Worm (Caenorhabditis elegans): ENCODE results near the gene mesp-1.

The mesp-1 gene

DNA sequence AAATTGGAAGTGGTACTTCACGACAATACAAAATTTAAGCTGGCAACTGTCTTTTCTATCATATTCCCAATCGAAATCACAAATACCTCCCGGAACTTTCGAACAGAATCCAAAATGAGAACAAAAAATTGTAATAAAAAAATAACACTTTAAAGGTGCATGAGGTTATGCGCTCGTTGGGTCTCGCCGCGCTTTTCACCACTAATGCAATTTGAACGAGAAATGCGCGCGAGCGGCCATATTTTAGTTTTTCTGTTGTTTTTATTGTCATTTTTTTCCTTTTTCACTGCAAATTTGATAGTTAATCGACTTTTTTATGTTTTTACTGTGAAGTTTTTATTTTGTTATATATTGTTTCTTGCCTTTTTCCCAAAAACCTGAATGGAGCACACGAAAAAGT is 11.9 kb downstream of the mesp-1 start, which contains the start of gene mes-6 (continued):
- TF ChIP-seq tbx-2 (tag; optimal IDR thresholded peaks at IDR 0.05) (peak; percentile 27), hpl-2 (GFP tag; optimal IDR thresholded peaks at IDR 0.05) (no peak), nhr-12 (tag; optimal IDR thresholded peaks at IDR 0.05) (no peak), mep-1 (tag; optimal IDR thresholded peaks at IDR 0.05) (peak; percentile 51), ceh-63 (GFP tag; optimal IDR thresholded peaks at IDR 0.05) (no peak), vab-15 (tag; optimal IDR thresholded peaks at IDR 0.05) (peak; percentile 19), nhr-20 (tag; optimal IDR thresholded peaks at IDR 0.05) (peak; percentile 29), sptf-1 (tag; optimal IDR thresholded peaks at IDR 0.05) (no peak), lsy-2 (tag; optimal IDR thresholded peaks at IDR 0.05) (peak; percentile 68 to 77), fkh-4 (tag; optimal IDR thresholded peaks at IDR 0.05; ENCODE audit: borderline replicate concordance) (no peak), nhr-71 (tag; optimal IDR thresholded peaks at IDR 0.05) (peak; percentile 42), ceh-8 (GFP tag; optimal IDR thresholded peaks at IDR 0.05) (no peak), fkh-10 (GFP tag; optimal IDR thresholded peaks at IDR 0.05) (peak; percentile 19), lin-14 (GFP tag; optimal IDR thresholded peaks at IDR 0.05) (peak; percentile 42)

DNA sequence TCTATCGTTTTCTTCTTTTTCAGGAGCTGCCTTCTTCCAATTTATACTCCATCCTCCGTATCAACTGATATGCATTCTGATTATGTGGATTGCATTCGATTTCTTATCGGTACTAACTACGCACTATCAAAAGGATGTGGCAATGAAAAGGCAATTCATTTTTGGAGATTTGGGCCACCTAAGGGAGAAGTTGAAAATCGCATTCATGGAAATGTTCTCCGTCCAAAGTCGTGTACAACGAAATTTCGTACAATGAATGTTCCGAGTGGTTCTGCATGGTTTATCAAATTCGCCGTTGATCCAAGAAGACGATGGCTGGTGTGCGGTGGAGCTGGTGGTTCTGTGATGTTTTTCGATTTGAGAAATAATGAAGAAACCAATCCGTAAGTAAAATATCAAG is 13.6 kb downstream of the mesp-1 start, which contains the start of gene C09G4.4:
Gene C09G4.4 (plus strand): TSS at position 301 of the 400 bp plus-strand sequence.
- TF ChIP-seq nhr-85 (tag) (no peak), ceh-82 (tag; optimal IDR thresholded peaks at IDR 0.05) (no peak), isw-1 (GFP tag; IDR thresholded peaks at IDR 0.05) (no peak), sox-4 (tag; optimal IDR thresholded peaks at IDR 0.05) (no peak), fkh-8 (tag; optimal IDR thresholded peaks at IDR 0.05) (no peak), pax-3 (tag; optimal IDR thresholded peaks at IDR 0.05) (no peak), hlh-4 (tag; optimal IDR thresholded peaks at IDR 0.05) (no peak), elt-2 (tag; optimal IDR thresholded peaks at IDR 0.05) (no peak), ceh-8 (GFP tag; optimal IDR thresholded peaks at IDR 0.05) (no peak), nhr-76 (tag; optimal IDR thresholded peaks at IDR 0.05) (no peak), mef-2 (tag; optimal IDR thresholded peaks at IDR 0.05) (no peak), dpl-1 (GFP tag; optimal IDR thresholded peaks at IDR 0.05) (no peak), ceh-90 (tag; optimal IDR thresholded peaks at IDR 0.05) (no peak), ama-1 (optimal IDR thresholded peaks at IDR 0.05) (no peak), zip-4 (GFP tag; optimal IDR thresholded peaks at IDR 0.05) (no peak), nhr-28 (tag; optimal IDR thresholded peaks at IDR 0.05) (no peak), zag-1 (tag; optimal IDR thresholded peaks at IDR 0.05) (no peak), nhr-71 (tag; optimal IDR thresholded peaks at IDR 0.05) (no peak), C34B4.2 (tag; optimal IDR thresholded peaks at IDR 0.05) (no peak)

DNA sequence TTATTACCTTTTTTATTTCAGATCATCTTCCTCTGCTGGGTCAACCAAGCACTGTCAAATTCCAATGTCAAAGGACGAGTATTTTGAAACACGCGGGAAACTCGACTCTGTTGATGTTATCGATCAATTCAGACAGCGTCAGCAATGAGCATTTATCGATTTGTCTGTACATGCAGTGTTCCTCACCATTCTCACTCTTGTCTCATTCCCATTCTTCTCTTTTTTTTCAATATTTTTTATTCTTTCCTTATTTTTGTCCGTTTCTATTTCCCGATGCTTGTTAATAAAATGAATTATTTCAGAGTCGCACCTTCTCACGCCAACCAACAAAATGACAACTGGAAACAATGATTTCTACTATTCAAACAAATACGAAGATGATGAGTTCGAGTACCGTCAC is 14.5 kb downstream of the mesp-1 start, which contains the start of gene cks-1:
Gene cks-1 (plus strand): TSS at position 301 of the 400 bp plus-strand sequence.
- no peak for TF ChIP-seq jun-1 (tag; optimal IDR thresholded peaks at IDR 0.05)
- no peak for TF ChIP-seq pqm-1 (tag; optimal IDR thresholded peaks at IDR 0.05)
- TF ChIP-seq ceh-63 (GFP tag; optimal IDR thresholded peaks at IDR 0.05) = no peak
- TF ChIP-seq fkh-8 (tag; optimal IDR thresholded peaks at IDR 0.05) = no peak
- no peak for TF ChIP-seq ces-1 (GFP tag; optimal IDR thresholded peaks at IDR 0.05)
- no peak for TF ChIP-seq zag-1 (tag; optimal IDR thresholded peaks at IDR 0.05)
- no peak for TF ChIP-seq lin-15B (tag; optimal IDR thresholded peaks at IDR 0.05)
- no peak for TF ChIP-seq mab-9 (GFP tag; IDR thresholded peaks at IDR 0.05)

- TF ChIP-seq grh-1 (GFP tag; IDR thresholded peaks at IDR 0.05) (no peak), unc-86 (tag; optimal IDR thresholded peaks at IDR 0.05) (no peak), swsn-7 (tag; optimal IDR thresholded peaks at IDR 0.05) (no peak), ces-1 (GFP tag; optimal IDR thresholded peaks at IDR 0.05) (no peak), ztf-4 (tag; optimal IDR thresholded peaks at IDR 0.05) (no peak), nhr-12 (tag; optimal IDR thresholded peaks at IDR 0.05) (no peak), nhr-19 (GFP tag; conservative IDR thresholded peaks at IDR 0.05) (no peak), pag-3 (tag; optimal IDR thresholded peaks at IDR 0.05; ENCODE audit: borderline replicate concordance, insufficient read depth) (no peak), hpl-2 (GFP tag; optimal IDR thresholded peaks at IDR 0.05) (no peak), isw-1 (GFP tag; IDR thresholded peaks at IDR 0.05) (no peak), ceh-90 (tag; optimal IDR thresholded peaks at IDR 0.05) (no peak), elt-2 (tag; optimal IDR thresholded peaks at IDR 0.05) (no peak)
Measured at ce11 chrIV:8514546-8514945, 15.4 kb downstream of the mesp-1 start.

Measured in whole organism, L1 larva.